Worm (Caenorhabditis elegans) whole organism, early embryonic: ENCODE results near the gene vgln-1.

Experiments
- B0310.2 ChIP-seq: sonication (generic microtip); optimal IDR thresholded peaks from 2 replicates; lab custom pipeline; 2016; ENCODE audit warnings: mild to moderate bottlenecking, missing genetic modification characterization, missing compliant biosample characterization
- F13C5.2 ChIP-seq: sonication (generic microtip); optimal IDR thresholded peaks from 2 replicates; lab custom pipeline; 2017; ENCODE audit warnings: mild to moderate bottlenecking, missing genetic modification characterization, inconsistent platforms, missing compliant biosample characterization
- aly-1 ChIP-seq: sonication (generic microtip); optimal IDR thresholded peaks from 2 replicates; lab custom pipeline; 2016; ENCODE audit warnings: missing genetic modification characterization, missing compliant biosample characterization
- ama-1 ChIP-seq: fragments of 150-350 bp; optimal IDR thresholded peaks from 2 replicates; lab custom pipeline; 2014
- ceh-36 ChIP-seq: sonication (generic microtip); optimal IDR thresholded peaks from 2 replicates; lab custom pipeline; 2016; ENCODE audit warnings: missing genetic modification characterization, inconsistent platforms, missing compliant biosample characterization
- ets-7 ChIP-seq: sonication (generic microtip); optimal IDR thresholded peaks from 2 replicates; lab custom pipeline; 2016; ENCODE audit warnings: missing genotype, missing genetic modification characterization, missing compliant biosample characterization
- hmbx-1 ChIP-seq: sonication (generic microtip); optimal IDR thresholded peaks from 2 replicates; lab custom pipeline; 2016; ENCODE audit warnings: mild to moderate bottlenecking, missing genetic modification characterization, missing compliant biosample characterization
- hmg-4 ChIP-seq: fragments of 200-800 bp; sonication (Bioruptor generic); optimal IDR thresholded peaks from 2 replicates; lab custom pipeline; 2018; ENCODE audit warnings: mild to moderate bottlenecking, missing genetic modification characterization, missing compliant biosample characterization
- sea-1 ChIP-seq: fragments of 200-800 bp; sonication (Bioruptor generic); conservative IDR thresholded peaks from 2 replicates; pipeline ENCODE4 v1.3.6; 2022; ENCODE audit warnings: missing genetic modification characterization, missing compliant biosample characterization

ce11 chrII:9879815-9880214, 11.1 kb downstream of the vgln-1 start:
- TF ChIP-seq ceh-36 (tag; lab: Kevin White, UChicago): no peak
- no peak for TF ChIP-seq aly-1 (tag; lab: Kevin White, UChicago)
- TF ChIP-seq ama-1 (lab: Kevin White, UChicago): no peak
- no peak for TF ChIP-seq hmbx-1
- TF ChIP-seq sea-1: no peak
- no peak for TF ChIP-seq B0310.2 (tag; lab: Kevin White, UChicago)
- no peak for TF ChIP-seq hmg-4 (GFP tag; lab: Kevin White, UChicago)
- TF ChIP-seq F13C5.2: no peak
- no peak for TF ChIP-seq ets-7 (tag; lab: Kevin White, UChicago)
